Fruit fly (Drosophila melanogaster) whole organism, adult: ENCODE results near the gene CG8673.

Experiments used
- CG7101 ChIP-seq: fragments of 200-800 bp; sonication (Bioruptor generic); optimal IDR thresholded peaks from 2 replicates; lab custom pipeline; 2018; ENCODE audit warnings: missing biosample characterization, mild to moderate bottlenecking, missing genetic modification characterization, moderate library complexity
- cic ChIP-seq: fragments of 200-800 bp; sonication (Bioruptor generic); optimal IDR thresholded peaks from 2 replicates; lab custom pipeline; 2017; ENCODE audit warnings: missing biosample characterization, mild to moderate bottlenecking, missing genetic modification characterization, moderate library complexity
- toe ChIP-seq: fragments of 200-800 bp; sonication (Bioruptor generic); optimal IDR thresholded peaks from 2 replicates; lab custom pipeline; 2016; ENCODE audit warnings: missing biosample characterization, missing genetic modification characterization

DNA sequence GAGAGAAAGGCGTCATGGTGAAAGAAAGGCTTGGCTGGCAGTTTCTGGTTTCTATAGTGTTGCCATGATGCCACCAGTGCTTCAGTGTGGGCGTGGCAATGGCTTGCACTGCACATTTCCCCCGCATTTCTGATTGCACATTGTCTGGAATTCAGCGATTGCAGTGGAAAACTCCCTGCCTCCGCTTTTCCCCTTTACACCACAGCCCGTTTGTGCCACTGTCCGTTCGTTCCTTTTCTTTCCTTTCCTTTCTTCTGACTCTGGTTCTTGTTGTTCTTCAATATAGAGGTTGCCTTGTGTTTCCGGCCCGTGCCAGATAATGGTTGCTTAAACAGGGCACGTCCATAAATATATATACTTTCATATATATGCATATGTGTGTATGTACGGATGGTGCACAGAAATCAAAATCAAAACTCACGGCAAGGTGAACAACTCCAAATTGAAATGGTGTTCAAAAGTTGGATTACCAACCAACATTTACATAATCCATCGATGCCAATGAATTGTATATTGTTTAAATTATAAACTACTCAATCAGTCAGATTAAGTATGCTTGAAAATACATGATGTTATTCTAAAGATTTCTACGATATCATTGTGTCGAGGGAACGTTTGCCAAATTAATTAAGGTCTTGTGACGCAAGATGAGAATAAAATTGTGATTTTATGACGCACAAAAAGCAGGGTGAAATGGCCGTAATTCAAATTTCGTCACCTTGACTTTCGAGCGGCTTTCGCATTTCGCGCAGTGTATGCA is 30.8 kb upstream of the CG8673 start:
- TF ChIP-seq toe (no peak), cic (GFP tag; lab: Kevin White, UChicago) (no peak), CG7101 (tag; lab: Kevin White, UChicago) (no peak)
